Worm (Caenorhabditis elegans): ENCODE data around the gene plc-2.

DNA sequence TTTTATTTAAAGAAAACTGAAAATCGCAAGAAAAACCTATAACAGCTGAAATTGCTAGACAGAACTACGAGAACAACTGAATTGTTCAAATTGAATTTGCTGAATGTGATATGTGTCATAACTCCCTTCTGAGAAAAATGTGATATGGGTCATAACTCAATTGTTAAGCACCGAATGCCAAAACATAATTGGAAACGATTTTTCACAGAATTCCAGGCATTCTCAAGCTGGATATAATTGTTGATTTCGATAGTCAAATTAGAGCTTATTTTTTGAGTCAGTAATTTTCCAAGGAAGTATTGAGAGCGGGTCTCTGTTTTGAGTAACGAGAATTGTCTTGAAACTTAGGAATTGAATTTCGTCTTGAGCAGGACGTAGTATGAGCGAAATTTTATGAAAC lies 10.5 kb upstream of the plc-2 start:
- TF ChIP-seq flt-1 (GFP tag; IDR thresholded peaks at IDR 0.05) = no peak
- TF ChIP-seq ama-1 (optimal IDR thresholded peaks at IDR 0.05) = no peak
- TF ChIP-seq B0310.2 (tag; optimal IDR thresholded peaks at IDR 0.05) = no peak
